Worm (Caenorhabditis elegans) whole organism, late embryonic: ENCODE results near the gene fipr-1.

Experiments used
- ama-1 ChIP-seq: fragments of 150-350 bp; optimal IDR thresholded peaks from 2 replicates; lab custom pipeline; 2014
- ceh-14 ChIP-seq: sonication (generic microtip); optimal IDR thresholded peaks from 2 replicates; lab custom pipeline; 2016; ENCODE audit warnings: missing genotype, missing genetic modification characterization, missing compliant biosample characterization
- ceh-24 ChIP-seq: sonication (generic microtip); optimal IDR thresholded peaks from 2 replicates; lab custom pipeline; 2016; ENCODE audit warnings: mild to moderate bottlenecking, missing genetic modification characterization, missing compliant biosample characterization
- ceh-34 ChIP-seq: sonication (generic microtip); optimal IDR thresholded peaks from 2 replicates; lab custom pipeline; 2016; ENCODE audit warnings: mild to moderate bottlenecking, missing genetic modification characterization, missing compliant biosample characterization
- elt-2 ChIP-seq: sonication (generic microtip); optimal IDR thresholded peaks from 2 replicates; lab custom pipeline; 2016; ENCODE audit warnings: missing genetic modification reagents, missing genetic modification characterization, missing compliant biosample characterization
- elt-4 ChIP-seq: sonication (generic microtip); optimal IDR thresholded peaks from 2 replicates; lab custom pipeline; 2016; ENCODE audit warnings: missing genetic modification characterization, missing compliant biosample characterization
- lin-11 ChIP-seq: fragments of 200-800 bp; sonication (Bioruptor generic); optimal IDR thresholded peaks from 2 replicates; lab custom pipeline; 2018; ENCODE audit warnings: mild to moderate bottlenecking, missing genetic modification characterization, missing compliant biosample characterization
- nfya-1 ChIP-seq: sonication (generic microtip); optimal IDR thresholded peaks from 2 replicates; lab custom pipeline; 2017; ENCODE audit warnings: missing genetic modification characterization, mild to moderate bottlenecking, missing compliant biosample characterization, antibody characterized with exemption, moderate library complexity
- nhr-11 ChIP-seq: fragments of 150-350 bp; optimal IDR thresholded peaks from 2 replicates; lab custom pipeline; 2014; ENCODE audit warnings: missing biosample characterization, missing genetic modification characterization
- pha-2 ChIP-seq: sonication (generic microtip); optimal IDR thresholded peaks from 2 replicates; lab custom pipeline; 2017; ENCODE audit warnings: mild to moderate bottlenecking, missing genetic modification characterization, missing compliant biosample characterization
- pqm-1 ChIP-seq: sonication (generic microtip); optimal IDR thresholded peaks from 2 replicates; lab custom pipeline; 2016; ENCODE audit warnings: missing genetic modification characterization, missing compliant biosample characterization
- ref-2 ChIP-seq: sonication (generic microtip); optimal IDR thresholded peaks from 2 replicates; lab custom pipeline; 2016; ENCODE audit warnings: missing genetic modification characterization, missing compliant biosample characterization
- sox-4 ChIP-seq: sonication (generic microtip); optimal IDR thresholded peaks from 2 replicates; lab custom pipeline; 2017; ENCODE audit warnings: mild to moderate bottlenecking, missing genetic modification characterization, inconsistent platforms, missing compliant biosample characterization
- tbx-2 ChIP-seq: sonication (generic microtip); optimal IDR thresholded peaks from 2 replicates; lab custom pipeline; 2016; ENCODE audit warnings: missing genetic modification characterization, missing compliant biosample characterization

- TF ChIP-seq tbx-2 (tag; lab: Kevin White, UChicago) = no peak
- no peak for TF ChIP-seq nfya-1 (tag; lab: Kevin White, UChicago)
- no peak for TF ChIP-seq nhr-11 (tag; lab: Kevin White, UChicago)
- TF ChIP-seq pqm-1 (tag; lab: Kevin White, UChicago) = no peak
- TF ChIP-seq elt-2 (tag; lab: Kevin White, UChicago) = no peak
- TF ChIP-seq pha-2 (tag; lab: Kevin White, UChicago) = no peak
- no peak for TF ChIP-seq ref-2 (tag; lab: Kevin White, UChicago)
- TF ChIP-seq sox-4 (tag; lab: Kevin White, UChicago) = no peak
- no peak for TF ChIP-seq ama-1
- no peak for TF ChIP-seq lin-11 (tag; lab: Kevin White, UChicago)
- TF ChIP-seq ceh-24 (tag; lab: Kevin White, UChicago) = no peak
- no peak for TF ChIP-seq ceh-14 (tag; lab: Kevin White, UChicago)
- no peak for TF ChIP-seq ceh-34
- no peak for TF ChIP-seq elt-4
Measured at ce11 chrV:12334387-12334786, 27.2 kb downstream of the fipr-1 start.
